Fruit fly (Drosophila melanogaster) whole organism: ENCODE results near the gene CG15564.

Experiments used
- pan ChIP-seq: fragments of >200 bp; optimal IDR thresholded peaks from 2 replicates; lab custom pipeline; 2017
- usp ChIP-seq: fragments of >200 bp; optimal IDR thresholded peaks from 2 replicates; lab custom pipeline; 2017; ENCODE audit warnings: missing biosample characterization, missing genetic modification characterization, mixed read lengths

dm6 chr3R:31213227-31213626 lies 21.9 kb downstream of the CG15564 start, which contains the start of the genes Zwilch and CG1542:
- no peak for TF ChIP-seq usp
- TF ChIP-seq pan (lab: Kevin White, UChicago) = no peak
